ENCODE assay signal across 5 fruit fly cellular contexts in the genomic region with DNA sequence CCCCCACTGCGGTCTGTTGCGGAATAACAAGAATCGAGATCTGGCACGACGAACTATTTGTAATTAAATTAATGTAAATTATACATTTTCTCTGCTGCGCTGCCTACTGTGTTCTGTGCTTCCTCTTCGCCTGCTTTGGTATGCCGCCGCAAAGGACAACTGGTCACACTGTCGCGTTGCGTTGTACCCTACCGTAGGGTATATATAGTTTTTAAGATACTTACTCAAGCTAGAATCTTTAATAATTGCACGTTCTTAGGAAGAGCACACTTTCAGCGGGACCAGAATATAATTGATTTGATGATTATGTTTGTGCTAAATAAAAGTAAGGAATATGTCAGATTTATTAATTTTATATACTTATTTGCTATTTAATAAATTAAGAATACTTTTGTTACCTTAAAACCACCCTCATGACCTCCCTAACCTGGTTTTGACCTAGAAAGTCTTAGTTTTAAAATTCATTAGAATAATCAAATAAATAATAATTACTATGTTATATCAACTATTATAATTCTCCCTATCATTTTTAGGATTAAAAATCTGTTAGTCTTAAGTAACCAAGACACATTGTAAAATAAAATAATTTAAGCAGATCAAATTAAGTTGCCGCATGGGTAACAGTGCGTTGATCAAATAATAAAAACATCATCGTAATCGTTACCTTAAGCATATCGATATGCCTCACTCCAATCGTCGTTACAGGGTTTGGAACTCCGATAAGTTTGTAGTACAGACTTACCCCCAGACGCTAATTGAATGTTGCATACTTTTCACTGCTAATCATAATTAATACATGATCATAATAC.
A peak's percentile ranks its signal among the peaks of the same experiment; 100 is the strongest.
TF ChIP-seq lines count a peak whose summit lies in the region.
"Not testable (repeated sequence)": the region's sequence is repeated elsewhere in the genome, so short reads cannot be mapped to it uniquely, and the experiment has no call there.

A gene (minus strand): TSS at position 164 of the 809 bp plus-strand sequence.

TF ChIP-seq in whole organism, adult, 20 proteins besides CTCF, POLR2A, EP300 and RAD21 (continued from another document):
- TF ChIP-seq CG7045 (GFP tag; optimal IDR thresholded peaks at IDR 0.05; lab: Kevin White, UChicago), result peak; percentile 82
- peak; percentile 76 for TF ChIP-seq CG11617 (GFP tag; optimal IDR thresholded peaks at IDR 0.05; lab: Kevin White, UChicago)

TF ChIP-seq in whole organism, embryonic, 481 proteins besides CTCF, POLR2A, EP300 and RAD21 (continued from another document and continues in another):
- TF ChIP-seq CG32772 (GFP tag; IDR thresholded peaks at IDR 0.05; lab: Robert Waterston, UW) (peak; percentile 83), CG8290 (GFP tag; optimal IDR thresholded peaks at IDR 0.05; lab: Kevin White, UChicago) (peak; percentile 16), CG8290 (tag; optimal IDR thresholded peaks at IDR 0.05; lab: Kevin White, UChicago) (peak in 1 of 2 experiments; percentile 74), Sox100B (GFP tag; optimal IDR thresholded peaks at IDR 0.05; lab: Kevin White, UChicago) (peak; percentile 72), Atf-2 (GFP tag; optimal IDR thresholded peaks at IDR 0.05; lab: Kevin White, UChicago) (peak; percentile 36), CG32767 (GFP tag; IDR thresholded peaks at IDR 0.05; lab: Robert Waterston, UW) (peak; percentile 71), CG15269 (tag; optimal IDR thresholded peaks at IDR 0.05; lab: Kevin White, UChicago) (peak; percentile 78), onecut (GFP tag; IDR thresholded peaks at IDR 0.05; lab: Robert Waterston, UW) (peak; percentile 80), her (GFP tag; optimal IDR thresholded peaks at IDR 0.05; lab: Kevin White, UChicago) (peak; percentile 40), CG7928 (GFP tag; optimal IDR thresholded peaks at IDR 0.05; lab: Kevin White, UChicago) (peak; percentile 24), peb (GFP tag; IDR thresholded peaks at IDR 0.05; lab: Robert Waterston, UW) (peak; percentile 52; the same call in 1 of the 2 replicates), CG14050 (GFP tag; IDR thresholded peaks at IDR 0.05; lab: Robert Waterston, UW) (peak; percentile 78), Trl (GFP tag; optimal IDR thresholded peaks at IDR 0.05; lab: Kevin White, UChicago) (peak; percentile 69), sob (GFP tag; IDR thresholded peaks at IDR 0.05; lab: Robert Waterston, UW) (peak; percentile 87), CG7745 (tag; optimal IDR thresholded peaks at IDR 0.05; lab: Kevin White, UChicago) (peak; percentile 82), CG11560 (tag; IDR thresholded peaks at IDR 0.05; lab: Robert Waterston, UW) (peak; percentile 48; the same call in 1 of the 3 replicates), pb (GFP tag; optimal IDR thresholded peaks at IDR 0.05; lab: Kevin White, UChicago) (peak; percentile 16), ssp (GFP tag; IDR thresholded peaks at IDR 0.05; lab: Robert Waterston, UW) (peak; percentile 37; the same call in 1 of the 2 replicates), Mrtf (GFP tag; IDR thresholded peaks at IDR 0.05; lab: Robert Waterston, UW) (peak; percentile 83), HLH4C (GFP tag; IDR thresholded peaks at IDR 0.05; lab: Robert Waterston, UW; ENCODE audit: partially characterized antibody) (peak; percentile 14; the same call in 1 of the 3 replicates), stwl (tag; optimal IDR thresholded peaks at IDR 0.05; lab: Kevin White, UChicago) (peak; percentile 52), lov (GFP tag; IDR thresholded peaks at IDR 0.05; lab: Robert Waterston, UW) (peak; percentile 73; the same call in 1 of the 3 replicates), Hsf (GFP tag; optimal IDR thresholded peaks at IDR 0.05; lab: Kevin White, UChicago) (peak; percentile 81), CG12155 (GFP tag; optimal IDR thresholded peaks at IDR 0.05; lab: Kevin White, UChicago) (peak; percentile 78), CG15601 (tag; optimal IDR thresholded peaks at IDR 0.05; lab: Kevin White, UChicago) (peak; percentile 67), cas (GFP tag; IDR thresholded peaks at IDR 0.05; lab: Robert Waterston, UW) (peak; percentile 86)
- not testable (repeated sequence) for TF ChIP-seq Trl, lov (optimal IDR thresholded peaks at IDR 0.05; lab: Kevin White, UChicago)

TF ChIP-seq in whole organism, prepupa, 60 proteins besides CTCF, POLR2A, EP300 and RAD21 (continued from another document and continues in another):
- TF ChIP-seq eg (GFP tag; IDR thresholded peaks at IDR 0.05; lab: Robert Waterston, UW), result peak; percentile 96
- peak; percentile 73 for TF ChIP-seq CG8632 (GFP tag; optimal IDR thresholded peaks at IDR 0.05; lab: Kevin White, UChicago)
- peak; percentile 89 for TF ChIP-seq svp (GFP tag; lab: Kevin White, UChicago)
- TF ChIP-seq Ets96B (tag; optimal IDR thresholded peaks at IDR 0.05; lab: Kevin White, UChicago), result peak; percentile 83
- peak; percentile 75 for TF ChIP-seq CG15336 (GFP tag; IDR thresholded peaks at IDR 0.05; lab: Robert Waterston, UW)
- TF ChIP-seq CG10669 (GFP tag; optimal IDR thresholded peaks at IDR 0.05; lab: Kevin White, UChicago), result peak; percentile 80
- peak; percentile 79 for TF ChIP-seq topi (GFP tag; optimal IDR thresholded peaks at IDR 0.05; lab: Kevin White, UChicago)
- TF ChIP-seq Hr39 (GFP tag; optimal IDR thresholded peaks at IDR 0.05; lab: Kevin White, UChicago), result peak; percentile 82
- TF ChIP-seq Ets21C (GFP tag; optimal IDR thresholded peaks at IDR 0.05; lab: Kevin White, UChicago), result peak; percentile 75
- peak; percentile 81 for TF ChIP-seq lz (GFP tag; optimal IDR thresholded peaks at IDR 0.05; lab: Kevin White, UChicago)
- TF ChIP-seq OdsH (GFP tag; optimal IDR thresholded peaks at IDR 0.05; lab: Kevin White, UChicago), result peak; percentile 82
- peak; percentile 81 for TF ChIP-seq Gug (GFP tag; IDR thresholded peaks at IDR 0.05; lab: Robert Waterston, UW)
- TF ChIP-seq CG32006 (GFP tag; optimal IDR thresholded peaks at IDR 0.05; lab: Kevin White, UChicago), result peak; percentile 82
- TF ChIP-seq CG6276 (GFP tag; optimal IDR thresholded peaks at IDR 0.05; lab: Kevin White, UChicago), result peak; percentile 73
- peak; percentile 65 for TF ChIP-seq dsx (GFP tag; optimal IDR thresholded peaks at IDR 0.05; lab: Kevin White, UChicago; ENCODE audit: poor library complexity, severe bottlenecking)
- peak; percentile 77 for TF ChIP-seq CG7368 (GFP tag; optimal IDR thresholded peaks at IDR 0.05; lab: Kevin White, UChicago)
- TF ChIP-seq CG10631 (GFP tag; optimal IDR thresholded peaks at IDR 0.05; lab: Kevin White, UChicago), result peak; percentile 86
- TF ChIP-seq Met (GFP tag; optimal IDR thresholded peaks at IDR 0.05; lab: Kevin White, UChicago), result peak; percentile 80
- peak; percentile 66 for TF ChIP-seq Lpt (GFP tag; optimal IDR thresholded peaks at IDR 0.05; lab: Kevin White, UChicago)
- TF ChIP-seq CG4318 (GFP tag; optimal IDR thresholded peaks at IDR 0.05; lab: Kevin White, UChicago), result peak; percentile 72
- TF ChIP-seq CG16779 (tag; optimal IDR thresholded peaks at IDR 0.05; lab: Kevin White, UChicago), result peak; percentile 53
- peak; percentile 79 for TF ChIP-seq CG34406 (GFP tag; optimal IDR thresholded peaks at IDR 0.05; lab: Kevin White, UChicago)
- TF ChIP-seq Hr4 (GFP tag; optimal IDR thresholded peaks at IDR 0.05; lab: Kevin White, UChicago), result peak; percentile 88
- peak; percentile 82 for TF ChIP-seq Sox15 (GFP tag; optimal IDR thresholded peaks at IDR 0.05; lab: Kevin White, UChicago)
- peak; percentile 77 for TF ChIP-seq cyc (GFP tag; optimal IDR thresholded peaks at IDR 0.05; lab: Kevin White, UChicago)
- peak; percentile 71 for TF ChIP-seq dac (GFP tag; optimal IDR thresholded peaks at IDR 0.05; lab: Kevin White, UChicago)
- TF ChIP-seq CG6808 (GFP tag; optimal IDR thresholded peaks at IDR 0.05; lab: Kevin White, UChicago), result peak; percentile 65
- peak; percentile 79 for TF ChIP-seq achi (GFP tag; optimal IDR thresholded peaks at IDR 0.05; lab: Kevin White, UChicago)
- TF ChIP-seq fd85E (GFP tag; optimal IDR thresholded peaks at IDR 0.05; lab: Kevin White, UChicago), result peak; percentile 18
- peak; percentile 71 for TF ChIP-seq CG8119 (GFP tag; IDR thresholded peaks at IDR 0.05; lab: Robert Waterston, UW)

TF ChIP-seq in whole organism, pupa, 21 proteins besides CTCF, POLR2A, EP300 and RAD21 (continued from another document):
- peak; percentile 52 for TF ChIP-seq CG10348 (GFP tag; IDR thresholded peaks at IDR 0.05; lab: Robert Waterston, UW)

TF ChIP-seq in whole organism, wandering third instar larva, 38 proteins besides CTCF, POLR2A, EP300 and RAD21 (continued from another document):
- TF ChIP-seq rgr (GFP tag; optimal IDR thresholded peaks at IDR 0.05; lab: Kevin White, UChicago) (peak; percentile 81), HLH106 (tag; optimal IDR thresholded peaks at IDR 0.05; lab: Kevin White, UChicago) (peak; percentile 83), Myc (optimal IDR thresholded peaks at IDR 0.05; lab: Kevin White, UChicago) (peak; percentile 66)
